Worm (Caenorhabditis elegans) whole organism, mixed stage, embryonic: ENCODE data around the gene asns-2.

ENCODE experiments used
- M03D4.4 ChIP-seq: sonication (generic microtip); optimal IDR thresholded peaks from 2 replicates; lab custom pipeline; 2017; ENCODE audit warnings: mild to moderate bottlenecking, missing genetic modification characterization, missing compliant biosample characterization
- bed-3 ChIP-seq: fragments of 200-800 bp; sonication (Bioruptor generic); optimal IDR thresholded peaks from 3 replicates; lab custom pipeline; 2018; ENCODE audit warnings: mild to moderate bottlenecking, missing genetic modification characterization, moderate library complexity, missing compliant biosample characterization
- blmp-1 ChIP-seq: fragments of 150-350 bp; optimal IDR thresholded peaks from 2 replicates; lab custom pipeline; 2014; ENCODE audit warnings: missing biosample characterization, missing genetic modification characterization
- ceh-39 ChIP-seq: fragments of 150-350 bp; optimal IDR thresholded peaks from 2 replicates; lab custom pipeline; 2014; ENCODE audit warnings: missing biosample characterization, missing genetic modification characterization
- ceh-43 ChIP-seq: fragments of 200-800 bp; sonication (Bioruptor generic); optimal IDR thresholded peaks from 2 replicates; lab custom pipeline; 2018; ENCODE audit warnings: mild to moderate bottlenecking, missing genetic modification characterization, moderate library complexity, missing compliant biosample characterization
- ceh-83 ChIP-seq: fragments of 200-800 bp; sonication (Bioruptor generic); optimal IDR thresholded peaks from 2 replicates; lab custom pipeline; 2018; ENCODE audit warnings: mild to moderate bottlenecking, missing genetic modification characterization, missing compliant biosample characterization
- ces-1 ChIP-seq: fragments of 150-350 bp; optimal IDR thresholded peaks from 2 replicates; lab custom pipeline; 2014; ENCODE audit warnings: missing biosample characterization, missing genetic modification reagents, missing genetic modification characterization
- cnd-1 ChIP-seq: fragments of 200-800 bp; sonication (Bioruptor generic); optimal IDR thresholded peaks from 2 replicates; lab custom pipeline; 2018; ENCODE audit warnings: mild to moderate bottlenecking, missing genetic modification characterization, missing compliant biosample characterization
- drap-1 ChIP-seq: fragments of 200-800 bp; sonication (Bioruptor generic); optimal IDR thresholded peaks from 3 replicates; lab custom pipeline; 2018; ENCODE audit warnings: mild to moderate bottlenecking, missing genetic modification characterization, missing compliant biosample characterization
- elt-1 ChIP-seq: sonication (generic microtip); optimal IDR thresholded peaks from 2 replicates; lab custom pipeline; 2017; ENCODE audit warnings: missing genetic modification characterization, mild to moderate bottlenecking, missing compliant biosample characterization, antibody characterized with exemption, moderate library complexity, borderline replicate concordance; ENCODE audit not compliant: insufficient read depth
- elt-3 ChIP-seq: fragments of 150-350 bp; optimal IDR thresholded peaks from 2 replicates; lab custom pipeline; 2014; ENCODE audit warnings: missing biosample characterization, missing genetic modification characterization
- flh-1 ChIP-seq: fragments of 200-800 bp; sonication (Bioruptor generic); optimal IDR thresholded peaks from 2 replicates; lab custom pipeline; 2018; ENCODE audit warnings: mild to moderate bottlenecking, missing genetic modification characterization, moderate library complexity, missing compliant biosample characterization
- ham-2 ChIP-seq: fragments of 200-800 bp; sonication (Bioruptor generic); optimal IDR thresholded peaks from 2 replicates; lab custom pipeline; 2018; ENCODE audit warnings: mild to moderate bottlenecking, missing genetic modification characterization, missing compliant biosample characterization
- hlh-1 ChIP-seq: fragments of 150-350 bp; optimal IDR thresholded peaks from 2 replicates; lab custom pipeline; 2014; ENCODE audit warnings: missing biosample characterization, missing genetic modification reagents, missing genetic modification characterization
- lin-32 ChIP-seq: fragments of 200-800 bp; sonication (Bioruptor generic); optimal IDR thresholded peaks from 2 replicates; lab custom pipeline; 2018; ENCODE audit warnings: mild to moderate bottlenecking, missing genetic modification characterization, missing compliant biosample characterization
- lsy-2 ChIP-seq: fragments of 150-350 bp; optimal IDR thresholded peaks from 2 replicates; lab custom pipeline; 2014; ENCODE audit warnings: missing biosample characterization, missing genetic modification characterization
- mab-5 ChIP-seq: fragments of 150-350 bp; optimal IDR thresholded peaks from 2 replicates; lab custom pipeline; 2014; ENCODE audit warnings: missing biosample characterization, missing genetic modification characterization
- mep-1 ChIP-seq: fragments of 150-350 bp; optimal IDR thresholded peaks from 2 replicates; lab custom pipeline; 2017; ENCODE audit warnings: missing biosample characterization, missing genetic modification reagents, missing genetic modification characterization, inconsistent platforms
- mls-2 ChIP-seq: sonication (generic microtip); optimal IDR thresholded peaks from 2 replicates; lab custom pipeline; 2016; ENCODE audit warnings: mild to moderate bottlenecking, missing genetic modification characterization, moderate library complexity, missing compliant biosample characterization
- nhr-12 ChIP-seq: fragments of 150-350 bp; optimal IDR thresholded peaks from 2 replicates; lab custom pipeline; 2014; ENCODE audit warnings: missing biosample characterization, missing genetic modification characterization
- nhr-237 ChIP-seq: fragments of 150-350 bp; optimal IDR thresholded peaks from 2 replicates; lab custom pipeline; 2014; ENCODE audit warnings: missing biosample characterization, missing genetic modification characterization
- nhr-28 ChIP-seq: fragments of 150-350 bp; optimal IDR thresholded peaks from 2 replicates; lab custom pipeline; 2014; ENCODE audit warnings: missing biosample characterization, missing genetic modification characterization
- nhr-76 ChIP-seq: sonication (generic microtip); optimal IDR thresholded peaks from 2 replicates; lab custom pipeline; 2017; ENCODE audit warnings: missing biosample characterization, missing genetic modification characterization
- pha-4 ChIP-seq: fragments of 150-350 bp; optimal IDR thresholded peaks from 2 replicates; lab custom pipeline; 2018; ENCODE audit warnings: missing biosample characterization, missing genetic modification reagents, missing genetic modification characterization
- sem-2 ChIP-seq: fragments of 200-800 bp; sonication (Bioruptor generic); optimal IDR thresholded peaks from 2 replicates; lab custom pipeline; 2018; ENCODE audit warnings: mild to moderate bottlenecking, missing genetic modification characterization, missing compliant biosample characterization
- snpc-4 ChIP-seq: fragments of 150-350 bp; optimal IDR thresholded peaks from 2 replicates; lab custom pipeline; 2014; ENCODE audit warnings: missing biosample characterization, missing genetic modification characterization
- sptf-1 ChIP-seq: sonication (generic microtip); optimal IDR thresholded peaks from 2 replicates; lab custom pipeline; 2017; ENCODE audit warnings: mild to moderate bottlenecking, missing genetic modification characterization, moderate library complexity, missing compliant biosample characterization
- tbx-8 ChIP-seq: fragments of 200-800 bp; sonication (Bioruptor generic); optimal IDR thresholded peaks from 2 replicates; lab custom pipeline; 2018; ENCODE audit warnings: mild to moderate bottlenecking, missing genetic modification characterization, moderate library complexity, missing compliant biosample characterization
- unc-39 ChIP-seq: fragments of 150-350 bp; optimal IDR thresholded peaks from 2 replicates; lab custom pipeline; 2014; ENCODE audit warnings: missing biosample characterization, missing genetic modification characterization
- unc-62 ChIP-seq: fragments of 150-350 bp; optimal IDR thresholded peaks from 2 replicates; lab custom pipeline; 2014; ENCODE audit warnings: missing biosample characterization, missing genetic modification reagents, missing genetic modification characterization
- zip-8 ChIP-seq: fragments of 150-350 bp; optimal IDR thresholded peaks from 2 replicates; lab custom pipeline; 2014; ENCODE audit warnings: missing biosample characterization, missing genetic modification characterization
- ztf-11 ChIP-seq: fragments of 150-350 bp; optimal IDR thresholded peaks from 2 replicates; lab custom pipeline; 2014; ENCODE audit warnings: missing biosample characterization, missing genetic modification characterization

asns-2 gene

DNA sequence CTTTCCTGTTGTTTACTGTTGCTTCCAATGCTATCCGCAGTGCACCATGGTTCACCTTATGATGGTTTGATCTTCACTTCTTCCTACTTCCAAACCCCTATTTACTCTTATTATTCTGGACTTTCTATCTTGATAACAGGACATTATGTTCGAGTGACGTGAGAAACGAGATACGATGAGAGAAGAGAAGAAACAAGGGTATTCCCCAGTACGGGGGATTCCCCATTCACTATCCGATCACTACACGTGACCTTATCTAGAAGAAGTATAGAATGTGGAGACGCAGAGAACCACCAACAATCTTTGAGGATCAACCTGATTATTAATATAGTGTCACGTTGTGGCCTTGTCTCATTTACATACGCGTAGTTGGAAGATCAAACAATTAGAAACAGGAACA lies 1.8 kb upstream of the asns-2 start:
- no peak for TF ChIP-seq sem-2 (GFP tag; lab: Kevin White, UChicago)
- TF ChIP-seq M03D4.4 (tag; lab: Kevin White, UChicago), result no peak
- TF ChIP-seq hlh-1, result no peak
- no peak for TF ChIP-seq snpc-4 (tag; lab: Kevin White, UChicago)
- TF ChIP-seq nhr-28, result no peak
- TF ChIP-seq unc-62 (GFP tag; lab: Kevin White, UChicago), result peak; percentile 47
- no peak for TF ChIP-seq mep-1 (tag; lab: Kevin White, UChicago)
- no peak for TF ChIP-seq lsy-2 (tag; lab: Kevin White, UChicago)
- no peak for TF ChIP-seq blmp-1 (tag; lab: Kevin White, UChicago)
- TF ChIP-seq ces-1, result no peak
- TF ChIP-seq bed-3 (GFP tag; lab: Kevin White, UChicago), result no peak
- no peak for TF ChIP-seq ztf-11
- no peak for TF ChIP-seq drap-1
- no peak for TF ChIP-seq mab-5 (tag; lab: Kevin White, UChicago)
- TF ChIP-seq tbx-8, result no peak
- no peak for TF ChIP-seq cnd-1
- no peak for TF ChIP-seq lin-32 (GFP tag; lab: Kevin White, UChicago)
- TF ChIP-seq elt-1 (tag; lab: Kevin White, UChicago), result peak; percentile 78
- TF ChIP-seq elt-3, result peak; percentile 44
- no peak for TF ChIP-seq ceh-83 (GFP tag; lab: Kevin White, UChicago)
- no peak for TF ChIP-seq ham-2 (GFP tag; lab: Kevin White, UChicago)

DNA sequence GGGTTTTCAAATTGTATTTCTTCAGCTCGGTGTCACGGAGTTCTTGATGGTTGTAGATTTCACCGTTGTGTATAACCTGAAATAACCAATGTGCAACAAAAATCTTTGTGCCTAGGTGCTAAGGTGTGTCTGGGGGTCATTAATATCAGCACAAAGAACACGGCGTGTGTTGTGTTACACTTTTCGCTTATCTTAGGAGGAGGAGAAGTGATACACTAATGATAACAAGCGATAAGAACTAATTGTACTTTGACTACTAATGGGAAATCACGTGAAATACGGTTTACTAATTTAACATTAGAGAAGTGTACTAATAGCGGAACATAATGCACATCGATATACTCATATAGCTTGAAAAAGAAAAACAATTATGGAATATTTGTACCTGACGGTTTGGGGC lies 532 bp downstream of the asns-2 start:
- no peak for TF ChIP-seq nhr-76
- TF ChIP-seq ham-2 (GFP tag; lab: Kevin White, UChicago), result no peak
- no peak for TF ChIP-seq snpc-4 (tag; lab: Kevin White, UChicago)
- no peak for TF ChIP-seq drap-1
- no peak for TF ChIP-seq sem-2 (GFP tag; lab: Kevin White, UChicago)
- no peak for TF ChIP-seq pha-4 (tag; lab: Kevin White, UChicago)
- no peak for TF ChIP-seq ceh-43 (GFP tag; lab: Kevin White, UChicago)

DNA sequence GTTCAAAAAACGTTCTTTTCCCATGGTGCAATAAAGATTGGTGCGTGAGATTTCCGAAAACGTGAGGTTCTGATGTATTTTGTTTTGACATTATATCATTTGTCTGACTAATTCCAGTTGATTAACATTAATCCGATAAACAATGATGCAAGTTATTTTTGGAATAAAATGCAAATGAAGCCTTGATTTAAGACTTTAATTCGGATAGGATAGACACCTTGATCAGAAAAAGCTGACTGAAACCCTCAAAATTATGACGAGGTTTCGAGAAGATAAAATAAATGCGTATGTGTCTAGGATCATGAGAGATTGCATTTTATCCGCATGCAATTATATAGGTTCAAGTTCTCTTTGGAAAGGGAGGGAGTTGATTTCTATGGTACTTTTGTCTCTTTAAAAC lies 5.2 kb downstream of the asns-2 start:
- TF ChIP-seq ceh-43 (GFP tag; lab: Kevin White, UChicago) (no peak), elt-1 (tag; lab: Kevin White, UChicago) (no peak)

- TF ChIP-seq sem-2 (GFP tag; lab: Kevin White, UChicago), result no peak
- no peak for TF ChIP-seq elt-1 (tag; lab: Kevin White, UChicago)
- TF ChIP-seq mep-1 (tag; lab: Kevin White, UChicago), result no peak
- no peak for TF ChIP-seq lsy-2 (tag; lab: Kevin White, UChicago)
- no peak for TF ChIP-seq zip-8
- no peak for TF ChIP-seq unc-39 (tag; lab: Kevin White, UChicago)
- no peak for TF ChIP-seq blmp-1 (tag; lab: Kevin White, UChicago)
- TF ChIP-seq ham-2 (GFP tag; lab: Kevin White, UChicago), result no peak
- no peak for TF ChIP-seq ceh-39 (tag; lab: Kevin White, UChicago)
- TF ChIP-seq unc-62 (GFP tag; lab: Kevin White, UChicago), result no peak
- no peak for TF ChIP-seq flh-1 (GFP tag; lab: Kevin White, UChicago)
- TF ChIP-seq pha-4 (tag; lab: Kevin White, UChicago), result no peak
- no peak for TF ChIP-seq elt-3
- TF ChIP-seq nhr-237, result no peak
- TF ChIP-seq ceh-83 (GFP tag; lab: Kevin White, UChicago), result no peak
- no peak for TF ChIP-seq sptf-1 (tag; lab: Kevin White, UChicago)
- no peak for TF ChIP-seq nhr-12 (tag; lab: Kevin White, UChicago)
- TF ChIP-seq hlh-1, result no peak
- TF ChIP-seq mls-2 (tag; lab: Kevin White, UChicago), result no peak
Observed at ce11 chrX:8744192-8744985, 6.4 kb downstream of the asns-2 start.
